Fruit fly (Drosophila melanogaster) whole organism, pupa: ENCODE measurements around the gene CG9667.

Source experiments
- CG10348 ChIP-seq: fragments of 200-800 bp; sonication (Bioruptor generic); IDR thresholded peaks from 2 replicates; pipeline ENCODE4 v1.3.6; 2022; ENCODE audit warnings: missing biosample characterization, missing genetic modification characterization
- CG12605 ChIP-seq: fragments of 200-800 bp; sonication (Bioruptor generic); IDR thresholded peaks from 2 replicates; pipeline ENCODE4 v1.3.6; 2022; ENCODE audit warnings: missing biosample characterization, missing genetic modification characterization
- CG13204 ChIP-seq: fragments of 200-800 bp; sonication (Bioruptor generic); optimal IDR thresholded peaks from 2 replicates; lab custom pipeline; 2018; ENCODE audit warnings: missing biosample characterization, mild to moderate bottlenecking, missing genetic modification characterization, moderate library complexity
- CG14655 ChIP-seq: fragments of 200-800 bp; sonication (Bioruptor generic); optimal IDR thresholded peaks from 3 replicates; lab custom pipeline; 2017; ENCODE audit warnings: mild to moderate bottlenecking, missing biosample characterization, missing genetic modification reagents, missing genetic modification characterization
- CG15710 ChIP-seq: fragments of 200-800 bp; sonication (Bioruptor generic); optimal IDR thresholded peaks from 2 replicates; lab custom pipeline; 2018; ENCODE audit warnings: missing biosample characterization, mild to moderate bottlenecking, missing genetic modification characterization, moderate library complexity
- CG17806 ChIP-seq: fragments of 200-800 bp; sonication (Bioruptor generic); optimal IDR thresholded peaks from 2 replicates; lab custom pipeline; 2018; ENCODE audit warnings: missing biosample characterization, mild to moderate bottlenecking, missing genetic modification characterization, moderate library complexity
- CG32121 ChIP-seq: fragments of 200-800 bp; sonication (Bioruptor generic); IDR thresholded peaks from 2 replicates; pipeline ENCODE4 v1.3.6; 2022; ENCODE audit warnings: missing biosample characterization, missing genetic modification characterization
- CG34367 ChIP-seq: fragments of 200-800 bp; sonication (Bioruptor generic); optimal IDR thresholded peaks from 2 replicates; lab custom pipeline; 2018; ENCODE audit warnings: missing biosample characterization, mild to moderate bottlenecking, missing genetic modification characterization
- CG4496 ChIP-seq: fragments of 200-800 bp; sonication (Bioruptor generic); IDR thresholded peaks from 3 replicates; pipeline ENCODE4 v1.3.6; 2022; ENCODE audit warnings: missing biosample characterization, missing genetic modification characterization
- CG9948 ChIP-seq: fragments of 200-800 bp; sonication (Bioruptor generic); optimal IDR thresholded peaks from 2 replicates; lab custom pipeline; 2018; ENCODE audit warnings: missing biosample characterization, mild to moderate bottlenecking, missing genetic modification characterization, moderate library complexity
- EcR ChIP-seq: fragments of 200-800 bp; sonication (Bioruptor generic); optimal IDR thresholded peaks from 3 replicates; lab custom pipeline; 2019; ENCODE audit warnings: missing biosample characterization, missing genetic modification characterization, mild to moderate bottlenecking, moderate library complexity, missing genetic modification reagents
- Ets98B ChIP-seq: fragments of 200-800 bp; sonication (Bioruptor generic); IDR thresholded peaks from 2 replicates; pipeline ENCODE4 v1.3.6; 2022; ENCODE audit warnings: missing biosample characterization, missing genetic modification characterization
- Pif1A ChIP-seq: fragments of 200-800 bp; sonication (Bioruptor generic); optimal IDR thresholded peaks from 3 replicates; lab custom pipeline; 2016; ENCODE audit warnings: missing biosample characterization, missing genetic modification characterization
- fd96Ca ChIP-seq: fragments of 200-800 bp; sonication (Bioruptor generic); IDR thresholded peaks from 3 replicates; pipeline ENCODE4 v1.3.6; 2022; ENCODE audit warnings: missing biosample characterization, missing genetic modification characterization

DNA sequence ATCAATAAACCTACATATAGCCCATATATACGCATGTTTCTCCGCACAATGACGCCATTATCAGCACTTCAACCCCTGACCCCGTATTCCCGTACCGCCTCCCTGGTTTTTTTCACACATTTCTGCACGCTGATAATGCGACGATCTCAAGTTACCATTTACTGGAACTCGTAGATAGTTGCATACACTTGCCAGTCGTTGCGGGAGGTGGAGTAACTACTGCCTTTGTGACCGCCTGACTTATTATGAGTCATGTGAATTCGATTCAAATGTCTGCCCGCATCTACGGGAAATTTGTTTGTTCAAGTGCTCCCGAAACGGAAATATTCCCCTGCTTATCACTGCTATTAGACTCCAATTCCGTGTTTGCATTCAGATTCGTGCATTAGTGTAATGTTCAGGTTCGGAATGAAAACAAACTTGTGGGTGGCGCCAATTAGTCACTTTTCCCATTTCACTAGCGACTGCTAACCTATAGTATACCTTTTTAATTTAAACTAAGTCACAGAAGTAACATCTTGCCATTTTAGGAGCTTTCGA, 1.1 kb upstream of the CG9667 start:
- TF ChIP-seq CG14655 (GFP tag; lab: Kevin White, UChicago): no peak
- no peak for TF ChIP-seq Ets98B (GFP tag; lab: Robert Waterston, UW)
- no peak for TF ChIP-seq CG34367
- no peak for TF ChIP-seq CG12605 (GFP tag; lab: Robert Waterston, UW)
- no peak for TF ChIP-seq CG13204
- TF ChIP-seq CG9948: no peak
- TF ChIP-seq fd96Ca: no peak
- TF ChIP-seq Pif1A (GFP tag; lab: Kevin White, UChicago): no peak
- TF ChIP-seq CG10348 (GFP tag; lab: Robert Waterston, UW): no peak
- TF ChIP-seq CG4496: no peak
- peak; percentile 49 for TF ChIP-seq EcR (GFP tag; lab: Kevin White, UChicago)
- TF ChIP-seq CG15710 (tag; lab: Kevin White, UChicago): no peak
- no peak for TF ChIP-seq CG32121
- no peak for TF ChIP-seq CG17806 (tag; lab: Kevin White, UChicago)
